Fruit fly (Drosophila melanogaster): ENCODE data around the gene D.

- TF ChIP-seq CG8478 (optimal IDR thresholded peaks at IDR 0.05) (no peak), CTCF (optimal IDR thresholded peaks at IDR 0.05) (no peak)
Observed at dm6 chr3L:14173325-14173724, 5.1 kb downstream of the D start.

Data from S2 (cell line).